Fruit fly (Drosophila melanogaster): ENCODE data around the gene CG43694.
A peak's percentile ranks its signal among the peaks of the same experiment; 100 is the strongest.

DNA sequence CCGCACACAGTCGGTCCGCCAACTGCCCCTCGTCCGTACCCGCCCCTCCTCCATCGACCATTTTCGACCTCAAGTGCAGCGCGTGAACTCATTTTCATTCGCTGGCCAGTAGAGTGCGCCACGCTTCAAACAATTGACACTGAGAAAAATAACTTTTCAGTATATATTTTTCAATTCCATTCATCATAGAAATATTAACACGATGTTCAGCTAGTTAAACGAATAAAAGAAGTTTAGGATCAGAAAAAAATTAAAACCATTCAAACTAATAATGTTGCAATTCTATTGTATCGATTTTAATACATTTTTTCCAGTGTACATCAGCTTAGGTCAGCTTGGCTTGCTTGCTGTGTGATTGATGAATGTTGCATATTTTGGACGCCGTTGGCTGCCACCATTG lies 38.9 kb downstream of the CG43694 start:
- TF ChIP-seq rn (GFP tag; IDR thresholded peaks at IDR 0.05): 0 out of 2 replicates have a peak, but pooled peaks have one; percentile 27
- TF ChIP-seq CG9948 (tag; optimal IDR thresholded peaks at IDR 0.05): peak; percentile 18
- TF ChIP-seq CG13204 (GFP tag; optimal IDR thresholded peaks at IDR 0.05): no peak
- peak; percentile 38 for TF ChIP-seq CG8301 (tag; optimal IDR thresholded peaks at IDR 0.05)
- no peak for TF ChIP-seq CG34367 (tag; optimal IDR thresholded peaks at IDR 0.05)
- TF ChIP-seq CG4496 (GFP tag; IDR thresholded peaks at IDR 0.05): peak; percentile 70
- peak; percentile 32 for TF ChIP-seq CG14655 (GFP tag; optimal IDR thresholded peaks at IDR 0.05)
- peak; percentile 31 for TF ChIP-seq CG17806 (tag; optimal IDR thresholded peaks at IDR 0.05)
- no peak for TF ChIP-seq EcR (GFP tag; optimal IDR thresholded peaks at IDR 0.05)
- peak; percentile 22 for TF ChIP-seq CG8159 (tag; optimal IDR thresholded peaks at IDR 0.05)
- peak; percentile 46; the same call in 1 of the 2 replicates for TF ChIP-seq Ets98B (GFP tag; IDR thresholded peaks at IDR 0.05)
